Worm (Caenorhabditis elegans) whole organism, mixed stage, embryonic: ENCODE measurements around the gene fdgt-2.

ENCODE experiments used
- M03D4.4 ChIP-seq: sonication (generic microtip); optimal IDR thresholded peaks from 2 replicates; lab custom pipeline; 2017; ENCODE audit warnings: mild to moderate bottlenecking, missing genetic modification characterization, missing compliant biosample characterization
- bed-3 ChIP-seq: fragments of 200-800 bp; sonication (Bioruptor generic); optimal IDR thresholded peaks from 3 replicates; lab custom pipeline; 2018; ENCODE audit warnings: mild to moderate bottlenecking, missing genetic modification characterization, moderate library complexity, missing compliant biosample characterization
- blmp-1 ChIP-seq: fragments of 150-350 bp; optimal IDR thresholded peaks from 2 replicates; lab custom pipeline; 2014; ENCODE audit warnings: missing biosample characterization, missing genetic modification characterization
- ceh-39 ChIP-seq: fragments of 150-350 bp; optimal IDR thresholded peaks from 2 replicates; lab custom pipeline; 2014; ENCODE audit warnings: missing biosample characterization, missing genetic modification characterization
- ceh-43 ChIP-seq: fragments of 200-800 bp; sonication (Bioruptor generic); optimal IDR thresholded peaks from 2 replicates; lab custom pipeline; 2018; ENCODE audit warnings: mild to moderate bottlenecking, missing genetic modification characterization, moderate library complexity, missing compliant biosample characterization
- ceh-83 ChIP-seq: fragments of 200-800 bp; sonication (Bioruptor generic); optimal IDR thresholded peaks from 2 replicates; lab custom pipeline; 2018; ENCODE audit warnings: mild to moderate bottlenecking, missing genetic modification characterization, missing compliant biosample characterization
- ces-1 ChIP-seq: fragments of 150-350 bp; optimal IDR thresholded peaks from 2 replicates; lab custom pipeline; 2014; ENCODE audit warnings: missing biosample characterization, missing genetic modification reagents, missing genetic modification characterization
- cnd-1 ChIP-seq: fragments of 200-800 bp; sonication (Bioruptor generic); optimal IDR thresholded peaks from 2 replicates; lab custom pipeline; 2018; ENCODE audit warnings: mild to moderate bottlenecking, missing genetic modification characterization, missing compliant biosample characterization
- drap-1 ChIP-seq: fragments of 200-800 bp; sonication (Bioruptor generic); optimal IDR thresholded peaks from 3 replicates; lab custom pipeline; 2018; ENCODE audit warnings: mild to moderate bottlenecking, missing genetic modification characterization, missing compliant biosample characterization
- elt-1 ChIP-seq: sonication (generic microtip); optimal IDR thresholded peaks from 2 replicates; lab custom pipeline; 2017; ENCODE audit warnings: missing genetic modification characterization, mild to moderate bottlenecking, missing compliant biosample characterization, antibody characterized with exemption, moderate library complexity, borderline replicate concordance; ENCODE audit not compliant: insufficient read depth
- elt-3 ChIP-seq: fragments of 150-350 bp; optimal IDR thresholded peaks from 2 replicates; lab custom pipeline; 2014; ENCODE audit warnings: missing biosample characterization, missing genetic modification characterization
- flh-1 ChIP-seq: fragments of 200-800 bp; sonication (Bioruptor generic); optimal IDR thresholded peaks from 2 replicates; lab custom pipeline; 2018; ENCODE audit warnings: mild to moderate bottlenecking, missing genetic modification characterization, moderate library complexity, missing compliant biosample characterization
- ham-2 ChIP-seq: fragments of 200-800 bp; sonication (Bioruptor generic); optimal IDR thresholded peaks from 2 replicates; lab custom pipeline; 2018; ENCODE audit warnings: mild to moderate bottlenecking, missing genetic modification characterization, missing compliant biosample characterization
- lin-13 ChIP-seq: fragments of 150-350 bp; optimal IDR thresholded peaks from 2 replicates; lab custom pipeline; 2014; ENCODE audit warnings: missing biosample characterization, missing genetic modification characterization
- lin-32 ChIP-seq: fragments of 200-800 bp; sonication (Bioruptor generic); optimal IDR thresholded peaks from 2 replicates; lab custom pipeline; 2018; ENCODE audit warnings: mild to moderate bottlenecking, missing genetic modification characterization, missing compliant biosample characterization
- lsy-2 ChIP-seq: fragments of 150-350 bp; optimal IDR thresholded peaks from 2 replicates; lab custom pipeline; 2014; ENCODE audit warnings: missing biosample characterization, missing genetic modification characterization
- mab-5 ChIP-seq: fragments of 150-350 bp; optimal IDR thresholded peaks from 2 replicates; lab custom pipeline; 2014; ENCODE audit warnings: missing biosample characterization, missing genetic modification characterization
- mep-1 ChIP-seq: fragments of 150-350 bp; optimal IDR thresholded peaks from 2 replicates; lab custom pipeline; 2017; ENCODE audit warnings: missing biosample characterization, missing genetic modification reagents, missing genetic modification characterization, inconsistent platforms
- mls-2 ChIP-seq: sonication (generic microtip); optimal IDR thresholded peaks from 2 replicates; lab custom pipeline; 2016; ENCODE audit warnings: mild to moderate bottlenecking, missing genetic modification characterization, moderate library complexity, missing compliant biosample characterization
- nhr-12 ChIP-seq: fragments of 150-350 bp; optimal IDR thresholded peaks from 2 replicates; lab custom pipeline; 2014; ENCODE audit warnings: missing biosample characterization, missing genetic modification characterization
- nhr-237 ChIP-seq: fragments of 150-350 bp; optimal IDR thresholded peaks from 2 replicates; lab custom pipeline; 2014; ENCODE audit warnings: missing biosample characterization, missing genetic modification characterization
- nhr-28 ChIP-seq: fragments of 150-350 bp; optimal IDR thresholded peaks from 2 replicates; lab custom pipeline; 2014; ENCODE audit warnings: missing biosample characterization, missing genetic modification characterization
- sem-2 ChIP-seq: fragments of 200-800 bp; sonication (Bioruptor generic); optimal IDR thresholded peaks from 2 replicates; lab custom pipeline; 2018; ENCODE audit warnings: mild to moderate bottlenecking, missing genetic modification characterization, missing compliant biosample characterization
- snpc-4 ChIP-seq: fragments of 150-350 bp; optimal IDR thresholded peaks from 2 replicates; lab custom pipeline; 2014; ENCODE audit warnings: missing biosample characterization, missing genetic modification characterization
- sptf-1 ChIP-seq: sonication (generic microtip); optimal IDR thresholded peaks from 2 replicates; lab custom pipeline; 2017; ENCODE audit warnings: mild to moderate bottlenecking, missing genetic modification characterization, moderate library complexity, missing compliant biosample characterization
- tbx-8 ChIP-seq: fragments of 200-800 bp; sonication (Bioruptor generic); optimal IDR thresholded peaks from 2 replicates; lab custom pipeline; 2018; ENCODE audit warnings: mild to moderate bottlenecking, missing genetic modification characterization, moderate library complexity, missing compliant biosample characterization
- unc-62 ChIP-seq: fragments of 150-350 bp; optimal IDR thresholded peaks from 2 replicates; lab custom pipeline; 2014; ENCODE audit warnings: missing biosample characterization, missing genetic modification reagents, missing genetic modification characterization
- zip-8 ChIP-seq: fragments of 150-350 bp; optimal IDR thresholded peaks from 2 replicates; lab custom pipeline; 2014; ENCODE audit warnings: missing biosample characterization, missing genetic modification characterization

fdgt-2 gene

ce11 chrII:8392215-8392614 is 25.2 kb upstream of the fdgt-2 start:
- TF ChIP-seq elt-3 (tag; lab: Kevin White, UChicago), result no peak
- no peak for TF ChIP-seq lin-32
- TF ChIP-seq mls-2, result no peak
- no peak for TF ChIP-seq ceh-83
- TF ChIP-seq elt-1 (tag; lab: Kevin White, UChicago), result no peak
- TF ChIP-seq M03D4.4 (tag; lab: Kevin White, UChicago), result no peak
- TF ChIP-seq lsy-2 (tag; lab: Kevin White, UChicago), result no peak
- TF ChIP-seq sptf-1 (tag; lab: Kevin White, UChicago), result no peak
- no peak for TF ChIP-seq cnd-1 (tag; lab: Kevin White, UChicago)
- TF ChIP-seq lin-13 (tag; lab: Kevin White, UChicago), result no peak
- TF ChIP-seq blmp-1 (tag; lab: Kevin White, UChicago), result no peak
- no peak for TF ChIP-seq mab-5
- TF ChIP-seq sem-2 (GFP tag; lab: Kevin White, UChicago), result no peak
- no peak for TF ChIP-seq ces-1 (GFP tag; lab: Kevin White, UChicago)

- no peak for TF ChIP-seq nhr-28 (tag; lab: Kevin White, UChicago)
- no peak for TF ChIP-seq ceh-43 (GFP tag; lab: Kevin White, UChicago)
- no peak for TF ChIP-seq cnd-1 (tag; lab: Kevin White, UChicago)
- TF ChIP-seq snpc-4 (tag; lab: Kevin White, UChicago), result no peak
- no peak for TF ChIP-seq lsy-2 (tag; lab: Kevin White, UChicago)
- no peak for TF ChIP-seq blmp-1 (tag; lab: Kevin White, UChicago)
- TF ChIP-seq, all 35 proteins: peak for 0
These were observed 23.2 kb upstream of the fdgt-2 start, which contains the start of gene F49E12.8 for ce11 chrII:8394205-8394604. Gene F49E12.8 (minus strand): TSS chrII:8394305.

- TF ChIP-seq cnd-1 (tag; lab: Kevin White, UChicago) (no peak), ham-2 (GFP tag; lab: Kevin White, UChicago) (no peak), bed-3 (GFP tag; lab: Kevin White, UChicago) (no peak), tbx-8 (GFP tag; lab: Kevin White, UChicago) (no peak), mls-2 (no peak), mab-5 (no peak), nhr-28 (tag; lab: Kevin White, UChicago) (no peak), unc-62 (GFP tag; lab: Kevin White, UChicago) (no peak), elt-3 (tag; lab: Kevin White, UChicago) (no peak), elt-1 (tag; lab: Kevin White, UChicago) (no peak)
These were observed 21.4 kb upstream of the fdgt-2 start, which contains the start of gene F49E12.7 for ce11 chrII:8396041-8396440. Gene F49E12.7 (minus strand): TSS chrII:8396141.

ce11 chrII:8399064-8399463 is 18.4 kb upstream of the fdgt-2 start, which contains the start of gene dod-23:
Gene dod-23 (minus strand): TSS chrII:8399164.
- TF ChIP-seq mls-2 (no peak), tbx-8 (GFP tag; lab: Kevin White, UChicago) (no peak), sptf-1 (tag; lab: Kevin White, UChicago) (no peak), snpc-4 (tag; lab: Kevin White, UChicago) (no peak)

- no peak for TF ChIP-seq mep-1 (tag; lab: Kevin White, UChicago)
- peak; percentile 70 for TF ChIP-seq zip-8 (tag; lab: Kevin White, UChicago)
- peak; percentile 40 for TF ChIP-seq unc-62 (GFP tag; lab: Kevin White, UChicago)
- TF ChIP-seq, all 35 proteins: peak for 2
These were observed 17.4 kb upstream of the fdgt-2 start for ce11 chrII:8399997-8400396.

- no peak for TF ChIP-seq cnd-1 (tag; lab: Kevin White, UChicago)
- no peak for TF ChIP-seq nhr-28 (tag; lab: Kevin White, UChicago)
- TF ChIP-seq blmp-1 (tag; lab: Kevin White, UChicago), result no peak
- no peak for TF ChIP-seq nhr-12 (tag; lab: Kevin White, UChicago)
- no peak for TF ChIP-seq mls-2
- no peak for TF ChIP-seq ceh-83
- no peak for TF ChIP-seq elt-3 (tag; lab: Kevin White, UChicago)
- TF ChIP-seq ham-2 (GFP tag; lab: Kevin White, UChicago), result no peak
- TF ChIP-seq ces-1 (GFP tag; lab: Kevin White, UChicago), result no peak
- TF ChIP-seq nhr-237 (tag; lab: Kevin White, UChicago), result no peak
- no peak for TF ChIP-seq tbx-8 (GFP tag; lab: Kevin White, UChicago)
- TF ChIP-seq lin-32, result no peak
- no peak for TF ChIP-seq drap-1 (GFP tag; lab: Kevin White, UChicago)
- TF ChIP-seq M03D4.4 (tag; lab: Kevin White, UChicago), result no peak
- no peak for TF ChIP-seq lsy-2 (tag; lab: Kevin White, UChicago)
- TF ChIP-seq ceh-39 (tag; lab: Kevin White, UChicago), result no peak
- no peak for TF ChIP-seq lin-13 (tag; lab: Kevin White, UChicago)
- TF ChIP-seq flh-1 (GFP tag; lab: Kevin White, UChicago), result no peak
These were observed 12.7 kb upstream of the fdgt-2 start, which contains the start of gene skpo-1 for ce11 chrII:8404748-8405147. Gene skpo-1 (minus strand): TSS chrII:8404848.
